Fruit fly (Drosophila melanogaster): ENCODE data around the gene Dnali1.
A peak's percentile ranks its signal among the peaks of the same experiment; 100 is the strongest.

The Dnali1 gene

dm6 chr3R:11882506-11882953, 10.6 kb downstream of the Dnali1 start, which contains the start of the genes CG6962 and CG31368 (continued):
- TF ChIP-seq Dref (GFP tag; IDR thresholded peaks at IDR 0.05), result peak; percentile 30
- TF ChIP-seq Ssrp (tag; optimal IDR thresholded peaks at IDR 0.05), result peak; percentile 89
- TF ChIP-seq Hr78 (GFP tag; optimal IDR thresholded peaks at IDR 0.05), result no peak
- peak; percentile 51; the same call in 1 of the 2 replicates for TF ChIP-seq CG10321 (GFP tag; IDR thresholded peaks at IDR 0.05)
- TF ChIP-seq Dll (GFP tag; IDR thresholded peaks at IDR 0.05; ENCODE audit: partially characterized antibody), result peak; percentile 40; the same call in 2 of the 4 replicates
- TF ChIP-seq CG9727 (GFP tag; optimal IDR thresholded peaks at IDR 0.05), result peak; percentile 82
- peak; percentile 81 for TF ChIP-seq CG8924 (tag; optimal IDR thresholded peaks at IDR 0.05)
- peak; percentile 51 for TF ChIP-seq ATbp (GFP tag; optimal IDR thresholded peaks at IDR 0.05)
- peak; percentile 76 for TF ChIP-seq CG18599 (GFP tag; optimal IDR thresholded peaks at IDR 0.05)
- peak; percentile 37 for TF ChIP-seq MTF-1 (GFP tag; optimal IDR thresholded peaks at IDR 0.05; ENCODE audit: borderline replicate concordance)
- peak; percentile 49 for TF ChIP-seq repo (GFP tag; optimal IDR thresholded peaks at IDR 0.05)
- TF ChIP-seq gcm2 (GFP tag; optimal IDR thresholded peaks at IDR 0.05), result peak; percentile 43
- TF ChIP-seq Jarid2 (GFP tag; optimal IDR thresholded peaks at IDR 0.05), result peak; percentile 1
- TF ChIP-seq da (GFP tag; optimal IDR thresholded peaks at IDR 0.05), result peak; percentile 10
- TF ChIP-seq Dbx (GFP tag; IDR thresholded peaks at IDR 0.05), result peak; percentile 78
- peak; percentile 54 for TF ChIP-seq tup (GFP tag; optimal IDR thresholded peaks at IDR 0.05)
- TF ChIP-seq sc (optimal IDR thresholded peaks at IDR 0.05), result no peak
- TF ChIP-seq sc (GFP tag; optimal IDR thresholded peaks at IDR 0.05), result peak; percentile 49
- peak; percentile 68 to 80 for TF ChIP-seq Hr51 (GFP tag; optimal IDR thresholded peaks at IDR 0.05)
- no peak for TF ChIP-seq ERR (GFP tag; optimal IDR thresholded peaks at IDR 0.05)
- TF ChIP-seq Vsx1 (GFP tag; optimal IDR thresholded peaks at IDR 0.05), result no peak
- peak; percentile 7 for TF ChIP-seq crc (GFP tag; optimal IDR thresholded peaks at IDR 0.05)
- TF ChIP-seq Sox102F (GFP tag; optimal IDR thresholded peaks at IDR 0.05), result peak; percentile 88
- TF ChIP-seq CG12744 (GFP tag; optimal IDR thresholded peaks at IDR 0.05), result peak; percentile 46
- TF ChIP-seq nerfin-2 (GFP tag; IDR thresholded peaks at IDR 0.05; ENCODE audit: partially characterized antibody), result no peak
- no peak for TF ChIP-seq CG34224 (GFP tag; IDR thresholded peaks at IDR 0.05; ENCODE audit: partially characterized antibody)
- peak; percentile 80 for TF ChIP-seq chn (GFP tag; optimal IDR thresholded peaks at IDR 0.05)
- TF ChIP-seq danr (GFP tag; IDR thresholded peaks at IDR 0.05), result peak; percentile 48
- peak; percentile 86 for TF ChIP-seq Sin3A (optimal IDR thresholded peaks at IDR 0.05)
- TF ChIP-seq pita (GFP tag; optimal IDR thresholded peaks at IDR 0.05), result no peak
- peak; percentile 79 for TF ChIP-seq YL-1 (GFP tag; optimal IDR thresholded peaks at IDR 0.05)
- TF ChIP-seq cad (GFP tag; optimal IDR thresholded peaks at IDR 0.05), result no peak
- peak; percentile 80 for TF ChIP-seq CG4404 (GFP tag; IDR thresholded peaks at IDR 0.05)
- peak; percentile 83 for TF ChIP-seq CG12659 (GFP tag; optimal IDR thresholded peaks at IDR 0.05)
- TF ChIP-seq Atf6 (GFP tag; IDR thresholded peaks at IDR 0.05), result peak; percentile 83
- TF ChIP-seq ci (GFP tag; IDR thresholded peaks at IDR 0.05), result peak; percentile 74
- TF ChIP-seq stwl (tag; optimal IDR thresholded peaks at IDR 0.05), result peak; percentile 78
- TF ChIP-seq CG7745 (tag; optimal IDR thresholded peaks at IDR 0.05), result no peak
- peak; percentile 80 for TF ChIP-seq CG10209 (GFP tag; optimal IDR thresholded peaks at IDR 0.05)
- TF ChIP-seq CG6254 (GFP tag; optimal IDR thresholded peaks at IDR 0.05), result peak; percentile 56
- TF ChIP-seq usp (GFP tag; optimal IDR thresholded peaks at IDR 0.05), result no peak
- TF ChIP-seq Aef1 (GFP tag; IDR thresholded peaks at IDR 0.05), result peak; percentile 83
- peak; percentile 76 for TF ChIP-seq Mad (GFP tag; optimal IDR thresholded peaks at IDR 0.05)
- TF ChIP-seq CG18619 (GFP tag; optimal IDR thresholded peaks at IDR 0.05), result peak; percentile 72
- TF ChIP-seq cato (GFP tag; optimal IDR thresholded peaks at IDR 0.05; ENCODE audit: borderline replicate concordance), result peak; percentile 65
- TF ChIP-seq Usf (GFP tag; optimal IDR thresholded peaks at IDR 0.05), result peak; percentile 66
- TF ChIP-seq CG42726 (GFP tag; IDR thresholded peaks at IDR 0.05; ENCODE audit: partially characterized antibody), result no peak
- TF ChIP-seq dysf (GFP tag; IDR thresholded peaks at IDR 0.05), result peak; percentile 80
- peak; percentile 49 for TF ChIP-seq fu2 (GFP tag; optimal IDR thresholded peaks at IDR 0.05)
- TF ChIP-seq kay (GFP tag; optimal IDR thresholded peaks at IDR 0.05), result peak; percentile 78

Data from whole organism, embryonic.